Fruit fly (Drosophila melanogaster): ENCODE measurements around the gene CG6231.

Gene CG6231

dm6 chr3R:19632685-19633116 is at the start of gene CG6231:
TSS of gene CG6231 (minus strand) at chr3R:19632718.
- no peak for TF ChIP-seq insv (optimal IDR thresholded peaks at IDR 0.05)
- TF ChIP-seq ttk (optimal IDR thresholded peaks at IDR 0.05), result no peak
- no peak for TF ChIP-seq Myc (optimal IDR thresholded peaks at IDR 0.05)
- no peak for TF ChIP-seq Sin3A (optimal IDR thresholded peaks at IDR 0.05)
- no peak for TF ChIP-seq psq (optimal IDR thresholded peaks at IDR 0.05)
- no peak for TF ChIP-seq h (optimal IDR thresholded peaks at IDR 0.05)

- no peak for TF ChIP-seq Sin3A (optimal IDR thresholded peaks at IDR 0.05)
- no peak for TF ChIP-seq psq (optimal IDR thresholded peaks at IDR 0.05)
- TF ChIP-seq insv (optimal IDR thresholded peaks at IDR 0.05), result no peak
Observed at dm6 chr3R:19679832-19680231, 47.3 kb upstream of the CG6231 start.

- TF ChIP-seq psq (optimal IDR thresholded peaks at IDR 0.05) (no peak), ttk (optimal IDR thresholded peaks at IDR 0.05) (no peak), h (optimal IDR thresholded peaks at IDR 0.05) (no peak), Myc (optimal IDR thresholded peaks at IDR 0.05) (no peak), Sin3A (optimal IDR thresholded peaks at IDR 0.05) (no peak), insv (optimal IDR thresholded peaks at IDR 0.05) (no peak)
Observed at dm6 chr3R:19672905-19673304, 40.4 kb upstream of the CG6231 start.

- TF ChIP-seq insv (optimal IDR thresholded peaks at IDR 0.05) (no peak), Sin3A (optimal IDR thresholded peaks at IDR 0.05) (no peak), h (optimal IDR thresholded peaks at IDR 0.05) (no peak), ttk (optimal IDR thresholded peaks at IDR 0.05) (no peak), Myc (optimal IDR thresholded peaks at IDR 0.05) (no peak), psq (optimal IDR thresholded peaks at IDR 0.05) (no peak)
Observed at dm6 chr3R:19672136-19672535, 39.6 kb upstream of the CG6231 start.

- no peak for TF ChIP-seq h (optimal IDR thresholded peaks at IDR 0.05)
- no peak for TF ChIP-seq ttk (optimal IDR thresholded peaks at IDR 0.05)
- TF ChIP-seq Sin3A (optimal IDR thresholded peaks at IDR 0.05), result no peak
- TF ChIP-seq psq (optimal IDR thresholded peaks at IDR 0.05), result no peak
- no peak for TF ChIP-seq insv (optimal IDR thresholded peaks at IDR 0.05)
- no peak for TF ChIP-seq Myc (optimal IDR thresholded peaks at IDR 0.05)
Observed at dm6 chr3R:19671223-19671991, 38.9 kb upstream of the CG6231 start, which contains the start of gene Naam. TSS of gene Naam (plus strand) at chr3R:19671450.

dm6 chr3R:19664713-19665112 is 32.2 kb upstream of the CG6231 start, which contains the start of gene CG7432:
TSS of gene CG7432 (plus strand) at chr3R:19665007.
- no peak for TF ChIP-seq psq (optimal IDR thresholded peaks at IDR 0.05)
- TF ChIP-seq h (optimal IDR thresholded peaks at IDR 0.05), result no peak
- no peak for TF ChIP-seq insv (optimal IDR thresholded peaks at IDR 0.05)
- TF ChIP-seq Sin3A (optimal IDR thresholded peaks at IDR 0.05), result no peak
- TF ChIP-seq ttk (optimal IDR thresholded peaks at IDR 0.05), result no peak
- TF ChIP-seq Myc (optimal IDR thresholded peaks at IDR 0.05), result no peak

dm6 chr3R:19659448-19659847 is 26.9 kb upstream of the CG6231 start, which contains the start of gene ort:
TSS of gene ort (plus strand) at chr3R:19659748.
- TF ChIP-seq ttk (optimal IDR thresholded peaks at IDR 0.05) (no peak), insv (optimal IDR thresholded peaks at IDR 0.05) (no peak), h (optimal IDR thresholded peaks at IDR 0.05) (no peak), Sin3A (optimal IDR thresholded peaks at IDR 0.05) (no peak), psq (optimal IDR thresholded peaks at IDR 0.05) (no peak), Myc (optimal IDR thresholded peaks at IDR 0.05) (no peak)

dm6 chr3R:19657766-19658165 is 25.2 kb upstream of the CG6231 start, which contains the start of gene CG6184:
TSS of gene CG6184 (minus strand) at chr3R:19657866.
- TF ChIP-seq Sin3A (optimal IDR thresholded peaks at IDR 0.05) (no peak), h (optimal IDR thresholded peaks at IDR 0.05) (no peak), Myc (optimal IDR thresholded peaks at IDR 0.05) (no peak), insv (optimal IDR thresholded peaks at IDR 0.05) (no peak), psq (optimal IDR thresholded peaks at IDR 0.05) (no peak), ttk (optimal IDR thresholded peaks at IDR 0.05) (no peak)

dm6 chr3R:19657235-19657634 is 24.7 kb upstream of the CG6231 start:
- no peak for TF ChIP-seq h (optimal IDR thresholded peaks at IDR 0.05)
- no peak for TF ChIP-seq psq (optimal IDR thresholded peaks at IDR 0.05)
- TF ChIP-seq ttk (optimal IDR thresholded peaks at IDR 0.05), result no peak
- TF ChIP-seq Sin3A (optimal IDR thresholded peaks at IDR 0.05), result no peak
- TF ChIP-seq insv (optimal IDR thresholded peaks at IDR 0.05), result no peak
- TF ChIP-seq Myc (optimal IDR thresholded peaks at IDR 0.05), result no peak

- TF ChIP-seq insv (optimal IDR thresholded peaks at IDR 0.05) (no peak), psq (optimal IDR thresholded peaks at IDR 0.05) (no peak), Myc (optimal IDR thresholded peaks at IDR 0.05) (no peak), ttk (optimal IDR thresholded peaks at IDR 0.05) (no peak), h (optimal IDR thresholded peaks at IDR 0.05) (no peak), Sin3A (optimal IDR thresholded peaks at IDR 0.05) (no peak)
Observed at dm6 chr3R:19656455-19656854, 23.9 kb upstream of the CG6231 start.

- TF ChIP-seq ttk (optimal IDR thresholded peaks at IDR 0.05) (no peak), insv (optimal IDR thresholded peaks at IDR 0.05) (no peak), psq (optimal IDR thresholded peaks at IDR 0.05) (no peak), Myc (optimal IDR thresholded peaks at IDR 0.05) (no peak), h (optimal IDR thresholded peaks at IDR 0.05) (no peak), Sin3A (optimal IDR thresholded peaks at IDR 0.05) (no peak)
Observed at dm6 chr3R:19650718-19651117, 18.2 kb upstream of the CG6231 start, which contains the start of gene CG31219. TSS of gene CG31219 (plus strand) at chr3R:19651018.

- TF ChIP-seq psq (optimal IDR thresholded peaks at IDR 0.05), result no peak
- no peak for TF ChIP-seq Sin3A (optimal IDR thresholded peaks at IDR 0.05)
- TF ChIP-seq insv (optimal IDR thresholded peaks at IDR 0.05), result no peak
- no peak for TF ChIP-seq ttk (optimal IDR thresholded peaks at IDR 0.05)
- no peak for TF ChIP-seq Myc (optimal IDR thresholded peaks at IDR 0.05)
- TF ChIP-seq h (optimal IDR thresholded peaks at IDR 0.05), result no peak
Observed at dm6 chr3R:19648289-19648916, 15.9 kb upstream of the CG6231 start, which contains the start of the genes CG6195 and CG31220. TSS of gene CG6195 (minus strand) at chr3R:19648410. TSS of gene CG31220 (plus strand) at chr3R:19648487.

Data from Kc167 (cell line).